Fruit fly (Drosophila melanogaster) whole organism, embryonic: Measurements from ENCODE around the gene Tis11.
A peak's percentile ranks its signal among the peaks of the same experiment; 100 is the strongest.

Experiments used
- Asciz ChIP-seq: fragments of 200-800 bp; sonication (Bioruptor generic); optimal IDR thresholded peaks from 2 replicates; lab custom pipeline; 2017; ENCODE audit warnings: missing biosample characterization, mild to moderate bottlenecking, missing genetic modification characterization, missing genetic modification reagents
- Atf6 ChIP-seq: fragments of 200-800 bp; sonication (Bioruptor generic); IDR thresholded peaks from 2 replicates; pipeline ENCODE4 v1.3.6; 2022; ENCODE audit warnings: missing biosample characterization, missing genetic modification characterization
- CG10267 ChIP-seq: fragments of 200-800 bp; sonication (Bioruptor generic); optimal IDR thresholded peaks from 2 replicates; lab custom pipeline; 2018; ENCODE audit warnings: missing biosample characterization, mild to moderate bottlenecking, missing genetic modification characterization, moderate library complexity
- CG11696 ChIP-seq: fragments of 200-800 bp; sonication (Bioruptor generic); IDR thresholded peaks from 2 replicates; pipeline ENCODE4 v1.3.6; 2022; ENCODE audit warnings: missing biosample characterization, missing genetic modification characterization
- CG12769 ChIP-seq: fragments of 200-800 bp; sonication (Bioruptor generic); optimal IDR thresholded peaks from 2 replicates; lab custom pipeline; 2019; ENCODE audit warnings: missing biosample characterization, mild to moderate bottlenecking, missing genetic modification characterization, moderate library complexity
- CG14050 ChIP-seq: fragments of 200-800 bp; sonication (Bioruptor generic); IDR thresholded peaks from 3 replicates; pipeline ENCODE4 v1.3.6; 2022; ENCODE audit warnings: missing biosample characterization, missing genetic modification characterization
- CG15073 ChIP-seq: fragments of 200-800 bp; sonication (Bioruptor generic); optimal IDR thresholded peaks from 2 replicates; lab custom pipeline; 2016; ENCODE audit warnings: missing biosample characterization, missing genetic modification characterization
- CG18011 ChIP-seq: fragments of 200-800 bp; sonication (Bioruptor generic); optimal IDR thresholded peaks from 2 replicates; lab custom pipeline; 2017; ENCODE audit warnings: missing biosample characterization, missing genetic modification characterization, mild to moderate bottlenecking, moderate library complexity, missing genotype
- CG2202 ChIP-seq: fragments of 200-800 bp; sonication (Bioruptor generic); optimal IDR thresholded peaks from 2 replicates; lab custom pipeline; 2018; ENCODE audit warnings: missing biosample characterization, mild to moderate bottlenecking, missing genetic modification characterization
- CG2875 ChIP-seq: fragments of 200-800 bp; sonication (Bioruptor generic); optimal IDR thresholded peaks from 2 replicates; lab custom pipeline; 2017; ENCODE audit warnings: missing biosample characterization, mild to moderate bottlenecking, missing genetic modification characterization, missing genetic modification reagents
- CG2889 ChIP-seq: fragments of 200-800 bp; sonication (Bioruptor generic); IDR thresholded peaks from 3 replicates; pipeline ENCODE4 v1.3.6; 2022; ENCODE audit warnings: missing biosample characterization, missing genetic modification characterization
- CG3065 ChIP-seq: fragments of 200-800 bp; sonication (Bioruptor generic); optimal IDR thresholded peaks from 2 replicates; lab custom pipeline; 2016; ENCODE audit warnings: missing biosample characterization, missing genetic modification characterization
- CG32767 ChIP-seq: fragments of 200-800 bp; sonication (Bioruptor generic); IDR thresholded peaks from 2 replicates; pipeline ENCODE4 v1.3.6; 2022; ENCODE audit warnings: missing biosample characterization, missing genetic modification characterization
- CG4328 ChIP-seq: fragments of 200-800 bp; sonication (Bioruptor generic); optimal IDR thresholded peaks from 3 replicates; lab custom pipeline; 2017; ENCODE audit warnings: missing biosample characterization, missing genetic modification reagents, missing genetic modification characterization
- CG4360 ChIP-seq: fragments of 200-800 bp; sonication (Bioruptor generic); IDR thresholded peaks from 2 replicates; pipeline ENCODE4 v1.3.6; 2022; ENCODE audit warnings: missing biosample characterization, missing genetic modification characterization
- CG4404 ChIP-seq: fragments of 200-800 bp; sonication (Bioruptor generic); IDR thresholded peaks from 2 replicates; pipeline ENCODE4 v1.3.6; 2022; ENCODE audit warnings: missing biosample characterization, missing genetic modification characterization
- CG4854 ChIP-seq: fragments of 200-800 bp; sonication (Bioruptor generic); optimal IDR thresholded peaks from 2 replicates; lab custom pipeline; 2016; ENCODE audit warnings: missing biosample characterization, missing genetic modification characterization, inconsistent platforms
- CG7839 ChIP-seq: fragments of 200-800 bp; sonication (Bioruptor generic); optimal IDR thresholded peaks from 3 replicates; lab custom pipeline; 2018; ENCODE audit warnings: missing biosample characterization, mild to moderate bottlenecking, missing genetic modification characterization, moderate library complexity
- CG8089 ChIP-seq: fragments of 200-800 bp; sonication (Bioruptor generic); optimal IDR thresholded peaks from 3 replicates; lab custom pipeline; 2016; ENCODE audit warnings: missing biosample characterization, missing genetic modification characterization
- CG8290 ChIP-seq, 3 experiments: fragments of 200-800 bp; sonication (Bioruptor generic); optimal IDR thresholded peaks; 2 replicates each; lab custom pipeline; 2016 to 2019; ENCODE audit warnings: missing biosample characterization in 3 of 3, missing genetic modification characterization in 3 of 3, mild to moderate bottlenecking in 2 of 3, moderate library complexity in 1 of 3
- Fer2 ChIP-seq: fragments of 200-800 bp; sonication (Bioruptor generic); optimal IDR thresholded peaks from 2 replicates; lab custom pipeline; 2018; ENCODE audit warnings: missing biosample characterization, mild to moderate bottlenecking, missing genetic modification characterization, moderate library complexity
- HmgD ChIP-seq: fragments of 200-800 bp; sonication (Bioruptor generic); optimal IDR thresholded peaks from 3 replicates; lab custom pipeline; 2016; ENCODE audit warnings: missing biosample characterization, missing genetic modification characterization
- Hmr ChIP-seq: fragments of 200-800 bp; sonication (Bioruptor generic); optimal IDR thresholded peaks from 3 replicates; lab custom pipeline; 2017; ENCODE audit warnings: mild to moderate bottlenecking, missing biosample characterization, missing genetic modification reagents, missing genetic modification characterization
- Hr51 ChIP-seq, 2 experiments: fragments of 200-800 bp; sonication (Bioruptor generic); optimal IDR thresholded peaks; 2 replicates in 1 of 2; 3 replicates in 1 of 2; lab custom pipeline; 2016 to 2018; ENCODE audit warnings: missing biosample characterization in 2 of 2, missing genetic modification characterization in 2 of 2, mild to moderate bottlenecking in 1 of 2, moderate library complexity in 1 of 2
- Hr78 ChIP-seq, 2 experiments: fragments of 200-800 bp in 1 of 2; fragments of >200 bp in 1 of 2; sonication (Bioruptor generic) in 1 of 2; optimal IDR thresholded peaks; 2 replicates each; lab custom pipeline; 2017 to 2019; ENCODE audit warnings: missing biosample characterization in 2 of 2, missing genetic modification characterization in 2 of 2, mild to moderate bottlenecking in 1 of 2, moderate library complexity in 1 of 2
- Hsf ChIP-seq: fragments of 200-800 bp; sonication (Bioruptor generic); optimal IDR thresholded peaks from 3 replicates; lab custom pipeline; 2016; ENCODE audit warnings: missing biosample characterization, missing genetic modification characterization
- Ravus ChIP-seq: fragments of 200-800 bp; sonication (Bioruptor generic); IDR thresholded peaks from 2 replicates; pipeline ENCODE4 v1.3.6; 2022; ENCODE audit warnings: missing biosample characterization, missing genetic modification characterization
- Spps ChIP-seq: fragments of 200-800 bp; sonication (Bioruptor generic); optimal IDR thresholded peaks from 2 replicates; lab custom pipeline; 2018; ENCODE audit warnings: missing biosample characterization, mild to moderate bottlenecking, missing genetic modification characterization
- Stat92E ChIP-seq, 3 experiments: fragments of >200 bp in 2 of 3; fragments of 200-800 bp in 1 of 3; sonication (Bioruptor generic) in 1 of 3; optimal IDR thresholded peaks; 2 replicates each; lab custom pipeline; 2017 to 2019; ENCODE audit warnings: missing biosample characterization in 3 of 3, missing genetic modification characterization in 3 of 3, mild to moderate bottlenecking in 1 of 3, moderate library complexity in 1 of 3
- Xrp1 ChIP-seq: fragments of 200-800 bp; sonication (Bioruptor generic); IDR thresholded peaks from 2 replicates; pipeline ENCODE4 v1.3.6; 2022; ENCODE audit warnings: missing biosample characterization, missing genetic modification characterization
- ara ChIP-seq: fragments of 200-800 bp; sonication (Bioruptor generic); IDR thresholded peaks from 2 replicates; pipeline ENCODE4 v1.3.6; 2022; ENCODE audit warnings: missing biosample characterization, missing genetic modification characterization
- bsh ChIP-seq, 2 experiments: fragments of 200-800 bp; sonication (Bioruptor generic); optimal IDR thresholded peaks; 2 replicates each; lab custom pipeline; 2017 to 2018; ENCODE audit warnings: mild to moderate bottlenecking in 2 of 2, missing biosample characterization in 2 of 2, missing genetic modification characterization in 2 of 2, moderate library complexity in 1 of 2
- cad ChIP-seq: fragments of >200 bp; optimal IDR thresholded peaks from 2 replicates; lab custom pipeline; 2017; ENCODE audit warnings: missing biosample characterization, missing genetic modification characterization
- cg ChIP-seq: fragments of 200-800 bp; sonication (Bioruptor generic); optimal IDR thresholded peaks from 3 replicates; lab custom pipeline; 2019; ENCODE audit warnings: missing biosample characterization, mild to moderate bottlenecking, missing genetic modification characterization, moderate library complexity
- da ChIP-seq: fragments of 200-800 bp; sonication (Bioruptor generic); optimal IDR thresholded peaks from 2 replicates; lab custom pipeline; 2016; ENCODE audit warnings: missing biosample characterization, missing genetic modification characterization
- dan ChIP-seq: fragments of 200-800 bp; sonication (Bioruptor generic); IDR thresholded peaks from 2 replicates; pipeline ENCODE4 v1.3.6; 2022; ENCODE audit warnings: missing biosample characterization, missing genetic modification characterization
- danr ChIP-seq: fragments of 200-800 bp; sonication (Bioruptor generic); IDR thresholded peaks from 2 replicates; pipeline ENCODE4 v1.3.6; 2022; ENCODE audit warnings: missing biosample characterization, missing genetic modification characterization
- fru ChIP-seq: fragments of >200 bp; optimal IDR thresholded peaks from 2 replicates; lab custom pipeline; 2017
- gro ChIP-seq: fragments of 200-800 bp; sonication (Bioruptor generic); optimal IDR thresholded peaks from 2 replicates; lab custom pipeline; 2016; ENCODE audit warnings: missing biosample characterization, missing genetic modification characterization
- gsb-n ChIP-seq: fragments of 200-800 bp; sonication (Bioruptor generic); optimal IDR thresholded peaks from 3 replicates; lab custom pipeline; 2018; ENCODE audit warnings: missing biosample characterization, mild to moderate bottlenecking, missing genetic modification characterization
- hb ChIP-seq: fragments of 200-800 bp; sonication (Bioruptor generic); IDR thresholded peaks from 3 replicates; pipeline ENCODE4 v1.3.6; 2022; ENCODE audit warnings: missing biosample characterization, missing genetic modification characterization; ENCODE audit not compliant: partially characterized antibody
- hkb ChIP-seq, 2 experiments: fragments of 200-800 bp in 1 of 2; fragments of >200 bp in 1 of 2; sonication (Bioruptor generic) in 1 of 2; IDR thresholded peaks in 1 of 2; optimal IDR thresholded peaks in 1 of 2; 2 replicates each; pipeline versions ENCODE4 v1.3.6 to Lab custom; 2017 to 2022; ENCODE audit warnings: missing biosample characterization in 1 of 2, missing genetic modification characterization in 1 of 2
- lab ChIP-seq: fragments of 200-800 bp; sonication (Bioruptor generic); optimal IDR thresholded peaks from 3 replicates; lab custom pipeline; 2017; ENCODE audit warnings: missing biosample characterization, missing genetic modification characterization, mild to moderate bottlenecking, moderate library complexity, missing genetic modification reagents
- lmd ChIP-seq: fragments of 200-800 bp; sonication (Bioruptor generic); IDR thresholded peaks from 2 replicates; pipeline ENCODE4 v1.3.6; 2022; ENCODE audit warnings: missing biosample characterization, missing genetic modification characterization
- nom ChIP-seq: fragments of 200-800 bp; sonication (Bioruptor generic); optimal IDR thresholded peaks from 2 replicates; lab custom pipeline; 2017; ENCODE audit warnings: missing biosample characterization, missing genetic modification characterization, mild to moderate bottlenecking, moderate library complexity, missing genetic modification reagents
- pfk ChIP-seq: fragments of 200-800 bp; sonication (Bioruptor generic); optimal IDR thresholded peaks from 2 replicates; lab custom pipeline; 2018; ENCODE audit warnings: missing biosample characterization, mild to moderate bottlenecking, missing genetic modification characterization, moderate library complexity
- psq ChIP-seq: fragments of 200-800 bp; sonication (Bioruptor generic); optimal IDR thresholded peaks from 2 replicates; lab custom pipeline; 2017; ENCODE audit warnings: missing biosample characterization, missing genetic modification characterization

The Tis11 gene

dm6 chrX:12672317-12673172 is 13.3 kb downstream of the Tis11 start (continued):
- TF ChIP-seq Spps (tag; lab: Kevin White, UChicago) = no peak
- TF ChIP-seq CG18011 (GFP tag; lab: Kevin White, UChicago) = no peak
- peak; percentile 91 for TF ChIP-seq nom (GFP tag; lab: Kevin White, UChicago)
- TF ChIP-seq lmd (GFP tag; lab: Robert Waterston, UW) = peak; percentile 32; the same call in 1 of the 2 replicates
- 0 out of 2 replicates have a peak, but pooled peaks have one; percentile 26 for TF ChIP-seq Atf6 (GFP tag; lab: Robert Waterston, UW)
- no peak for TF ChIP-seq CG2875 (GFP tag; lab: Kevin White, UChicago)
- TF ChIP-seq CG12769 (tag; lab: Kevin White, UChicago) = peak; percentile 72
- no peak for TF ChIP-seq CG32767 (GFP tag; lab: Robert Waterston, UW)
- TF ChIP-seq CG2889 (GFP tag; lab: Robert Waterston, UW) = no peak
- no peak for TF ChIP-seq CG4854
- no peak for TF ChIP-seq CG2202
- no peak for TF ChIP-seq cad (GFP tag; lab: Kevin White, UChicago)
- TF ChIP-seq da (GFP tag; lab: Kevin White, UChicago) = no peak
- no peak for TF ChIP-seq CG15073
- no peak for TF ChIP-seq Hsf
- TF ChIP-seq ara = no peak
- no peak for TF ChIP-seq danr (GFP tag; lab: Robert Waterston, UW)
- no peak for TF ChIP-seq Xrp1 (GFP tag; lab: Robert Waterston, UW)
- no peak for TF ChIP-seq psq (GFP tag; lab: Kevin White, UChicago)
- TF ChIP-seq gro (GFP tag; lab: Kevin White, UChicago) = peak; percentile 18
- TF ChIP-seq Hr78 (GFP tag; optimal IDR thresholded peaks at IDR 0.05; lab: Kevin White, UChicago) = no peak
- TF ChIP-seq CG11696 (GFP tag; lab: Robert Waterston, UW) = peak; percentile 64; the same call in 1 of the 2 replicates
- TF ChIP-seq Hr51 (GFP tag; optimal IDR thresholded peaks at IDR 0.05; lab: Kevin White, UChicago) = peak in 1 of 2 experiments; percentile 20
- no peak for TF ChIP-seq Ravus (GFP tag; lab: Robert Waterston, UW)
- TF ChIP-seq CG4360 = peak; percentile 81
- no peak for TF ChIP-seq CG4328 (GFP tag; lab: Kevin White, UChicago)
- no peak for TF ChIP-seq Asciz (GFP tag; lab: Kevin White, UChicago)
- TF ChIP-seq CG10267 (tag; lab: Kevin White, UChicago) = no peak
- TF ChIP-seq CG3065 (GFP tag; lab: Kevin White, UChicago) = no peak
- no peak for TF ChIP-seq pfk (GFP tag; lab: Kevin White, UChicago)
- peak; percentile 28 for TF ChIP-seq CG7839 (tag; lab: Kevin White, UChicago)
- TF ChIP-seq hkb (optimal IDR thresholded peaks at IDR 0.05; lab: Kevin White, UChicago) = no peak
- TF ChIP-seq hkb (GFP tag; IDR thresholded peaks at IDR 0.05; lab: Robert Waterston, UW) = no peak
- TF ChIP-seq HmgD (GFP tag; lab: Kevin White, UChicago) = no peak
- TF ChIP-seq CG14050 (GFP tag; lab: Robert Waterston, UW) = no peak
- TF ChIP-seq bsh (GFP tag; optimal IDR thresholded peaks at IDR 0.05; lab: Kevin White, UChicago) = peak in 1 of 2 experiments; percentile 65
- TF ChIP-seq Stat92E (GFP tag; optimal IDR thresholded peaks at IDR 0.05; lab: Kevin White, UChicago) = no peak
- TF ChIP-seq CG8089 = no peak
- no peak for TF ChIP-seq CG8290 (GFP tag; optimal IDR thresholded peaks at IDR 0.05; lab: Kevin White, UChicago)
- peak in 1 of 2 experiments; percentile 64 for TF ChIP-seq CG8290 (tag; optimal IDR thresholded peaks at IDR 0.05; lab: Kevin White, UChicago)
- TF ChIP-seq Hmr = peak; percentile 40
- no peak for TF ChIP-seq fru (lab: Kevin White, UChicago)
- no peak for TF ChIP-seq gsb-n (tag; lab: Kevin White, UChicago)
- TF ChIP-seq CG4404 (GFP tag; lab: Robert Waterston, UW) = no peak
- TF ChIP-seq cg = peak; percentile 74
- TF ChIP-seq dan = no peak
- TF ChIP-seq lab (GFP tag; lab: Kevin White, UChicago) = no peak
- no peak for TF ChIP-seq hb (GFP tag; lab: Robert Waterston, UW)
- TF ChIP-seq Fer2 = no peak
